Worm (Caenorhabditis elegans) whole organism, L3 larva: Measurements from ENCODE around the gene srh-104.

Source experiments
- R02D3.7 ChIP-seq: fragments of 150-350 bp; optimal IDR thresholded peaks from 2 replicates; lab custom pipeline; 2014; ENCODE audit warnings: missing biosample characterization, missing genetic modification characterization
- aly-2 ChIP-seq: fragments of 150-350 bp; optimal IDR thresholded peaks from 2 replicates; lab custom pipeline; 2014; ENCODE audit warnings: missing biosample characterization, missing genetic modification characterization
- ceh-16 ChIP-seq: sonication (generic microtip); optimal IDR thresholded peaks from 2 replicates; lab custom pipeline; 2017; ENCODE audit warnings: missing biosample characterization, missing genetic modification characterization
- daf-12 ChIP-seq: fragments of 150-350 bp; optimal IDR thresholded peaks from 2 replicates; lab custom pipeline; 2014; ENCODE audit warnings: missing biosample characterization, missing genetic modification reagents, missing genetic modification characterization
- egl-5 ChIP-seq: fragments of 150-350 bp; optimal IDR thresholded peaks from 2 replicates; lab custom pipeline; 2017; ENCODE audit warnings: missing biosample characterization, missing genetic modification reagents, missing genetic modification characterization, inconsistent platforms
- elt-1 ChIP-seq: fragments of 150-350 bp; optimal IDR thresholded peaks from 2 replicates; lab custom pipeline; 2014; ENCODE audit warnings: missing biosample characterization, missing genetic modification characterization
- elt-2 ChIP-seq: sonication (generic microtip); optimal IDR thresholded peaks from 2 replicates; lab custom pipeline; 2016; ENCODE audit warnings: missing genetic modification reagents, mild to moderate bottlenecking, missing genetic modification characterization, missing compliant biosample characterization
- elt-3 ChIP-seq, 3 experiments: fragments of 150-350 bp in 1 of 3; sonication (generic microtip) in 2 of 3; optimal IDR thresholded peaks; 2 replicates in 2 of 3; 4 replicates in 1 of 3; lab custom pipeline; 2014 to 2017; ENCODE audit warnings: missing biosample characterization in 3 of 3, missing genetic modification characterization in 3 of 3
- fkh-10 ChIP-seq: sonication (generic microtip); optimal IDR thresholded peaks from 2 replicates; lab custom pipeline; 2017; ENCODE audit warnings: missing biosample characterization, missing genetic modification reagents, missing genetic modification characterization
- fkh-2 ChIP-seq: fragments of 150-350 bp; optimal IDR thresholded peaks from 2 replicates; lab custom pipeline; 2014; ENCODE audit warnings: missing biosample characterization, missing genetic modification reagents, missing genetic modification characterization
- fos-1 ChIP-seq: fragments of 150-350 bp; optimal IDR thresholded peaks from 2 replicates; lab custom pipeline; 2014; ENCODE audit warnings: missing biosample characterization, missing genetic modification characterization
- hmg-11 ChIP-seq: sonication (generic microtip); optimal IDR thresholded peaks from 2 replicates; lab custom pipeline; 2016; ENCODE audit warnings: missing genetic modification characterization, missing compliant biosample characterization
- jun-1 ChIP-seq: fragments of 150-350 bp; optimal IDR thresholded peaks from 2 replicates; lab custom pipeline; 2014; ENCODE audit warnings: missing biosample characterization, missing genetic modification reagents, missing genetic modification characterization
- lin-15B ChIP-seq: fragments of 150-350 bp; optimal IDR thresholded peaks from 2 replicates; lab custom pipeline; 2014; ENCODE audit warnings: missing biosample characterization, missing genetic modification characterization
- lsy-12 ChIP-seq: sonication (generic microtip); optimal IDR thresholded peaks from 2 replicates; lab custom pipeline; 2016; ENCODE audit warnings: mild to moderate bottlenecking, missing genetic modification characterization, missing compliant biosample characterization
- mml-1 ChIP-seq: fragments of 150-350 bp; sonication (generic microtip); optimal IDR thresholded peaks from 3 replicates; lab custom pipeline; 2014; ENCODE audit warnings: missing biosample characterization, missing genetic modification characterization
- nfya-1 ChIP-seq: sonication (generic microtip); optimal IDR thresholded peaks from 2 replicates; lab custom pipeline; 2017; ENCODE audit warnings: missing genetic modification characterization, mild to moderate bottlenecking, missing compliant biosample characterization, antibody characterized with exemption, moderate library complexity; ENCODE audit not compliant: insufficient read depth
- nhr-11 ChIP-seq: fragments of 150-350 bp; optimal IDR thresholded peaks from 2 replicates; lab custom pipeline; 2014; ENCODE audit warnings: missing biosample characterization, missing genetic modification characterization
- nhr-23 ChIP-seq: fragments of 150-350 bp; optimal IDR thresholded peaks from 2 replicates; lab custom pipeline; 2014; ENCODE audit warnings: missing biosample characterization, missing genetic modification reagents, missing genetic modification characterization
- nhr-237 ChIP-seq: fragments of 150-350 bp; optimal IDR thresholded peaks from 2 replicates; lab custom pipeline; 2014; ENCODE audit warnings: missing biosample characterization, missing genetic modification characterization
- nhr-25 ChIP-seq: sonication (generic microtip); optimal IDR thresholded peaks from 2 replicates; lab custom pipeline; 2017; ENCODE audit warnings: missing biosample characterization, missing genetic modification characterization
- nhr-28 ChIP-seq: fragments of 150-350 bp; optimal IDR thresholded peaks from 2 replicates; lab custom pipeline; 2014; ENCODE audit warnings: missing biosample characterization, missing genetic modification characterization
- nhr-43 ChIP-seq: sonication (generic microtip); optimal IDR thresholded peaks from 2 replicates; lab custom pipeline; 2016; ENCODE audit warnings: mild to moderate bottlenecking, missing genetic modification characterization, missing compliant biosample characterization; ENCODE audit not compliant: poor library complexity, severe bottlenecking
- nhr-76 ChIP-seq: fragments of 150-350 bp; sonication (generic microtip); optimal IDR thresholded peaks from 5 replicates; lab custom pipeline; 2014; ENCODE audit warnings: missing biosample characterization, missing genetic modification characterization
- pha-4 ChIP-seq: fragments of 150-350 bp; optimal IDR thresholded peaks from 2 replicates; lab custom pipeline; 2014; ENCODE audit warnings: missing biosample characterization, missing genetic modification reagents, missing genetic modification characterization
- pqm-1 ChIP-seq: fragments of 150-350 bp; optimal IDR thresholded peaks from 2 replicates; lab custom pipeline; 2017; ENCODE audit warnings: missing biosample characterization, missing genetic modification characterization, inconsistent platforms
- skn-1 ChIP-seq: fragments of 150-350 bp; optimal IDR thresholded peaks from 2 replicates; lab custom pipeline; 2014; ENCODE audit warnings: missing biosample characterization, missing genetic modification characterization
- snpc-4 ChIP-seq: fragments of 150-350 bp; optimal IDR thresholded peaks from 2 replicates; lab custom pipeline; 2014; ENCODE audit warnings: missing biosample characterization, missing genetic modification characterization
- tbx-2 ChIP-seq: sonication (generic microtip); optimal IDR thresholded peaks from 2 replicates; lab custom pipeline; 2016; ENCODE audit warnings: mild to moderate bottlenecking, missing genetic modification characterization, missing compliant biosample characterization
- unc-39 ChIP-seq: sonication (generic microtip); optimal IDR thresholded peaks from 4 replicates; lab custom pipeline; 2017; ENCODE audit warnings: missing biosample characterization, missing genetic modification characterization
- zag-1 ChIP-seq: fragments of 150-350 bp; optimal IDR thresholded peaks from 2 replicates; lab custom pipeline; 2014; ENCODE audit warnings: missing biosample characterization, missing genetic modification characterization
- ztf-11 ChIP-seq: fragments of 150-350 bp; optimal IDR thresholded peaks from 2 replicates; lab custom pipeline; 2014; ENCODE audit warnings: missing biosample characterization, missing genetic modification characterization
- ztf-4 ChIP-seq: fragments of 150-350 bp; optimal IDR thresholded peaks from 2 replicates; lab custom pipeline; 2014; ENCODE audit warnings: missing biosample characterization, missing genetic modification characterization

The srh-104 gene

ce11 chrV:16277918-16278317, 33.9 kb upstream of the srh-104 start, which contains the start of gene cyp-37B1:
Gene cyp-37B1, plus strand, starts transcription at chrV:16278116.
- TF ChIP-seq pqm-1 (tag; lab: Kevin White, UChicago) (peak; percentile 97), zag-1 (tag; lab: Kevin White, UChicago) (no peak), nhr-28 (tag; lab: Kevin White, UChicago) (no peak), nhr-76 (tag; lab: Kevin White, UChicago) (no peak), fos-1 (tag; lab: Kevin White, UChicago) (no peak), ztf-4 (no peak), elt-1 (no peak), lin-15B (no peak), nhr-25 (tag; lab: Kevin White, UChicago) (no peak), elt-2 (tag; lab: Kevin White, UChicago) (peak; percentile 93), jun-1 (tag; lab: Kevin White, UChicago) (peak; percentile 10), snpc-4 (tag; lab: Kevin White, UChicago) (no peak), pha-4 (tag; lab: Kevin White, UChicago) (peak; percentile 73), ceh-16 (tag; lab: Kevin White, UChicago) (no peak), lsy-12 (no peak)

- no peak for TF ChIP-seq nhr-25 (tag; lab: Kevin White, UChicago)
Measured at ce11 chrV:16275347-16275746, 31.4 kb upstream of the srh-104 start, which contains the start of gene pacl-1. Gene pacl-1, minus strand, starts transcription at chrV:16275447.

- TF ChIP-seq elt-2 (tag; lab: Kevin White, UChicago) = no peak
- TF ChIP-seq daf-12 = no peak
- TF ChIP-seq jun-1 (tag; lab: Kevin White, UChicago) = no peak
- TF ChIP-seq hmg-11 = no peak
- no peak for TF ChIP-seq tbx-2
- TF ChIP-seq nhr-11 = no peak
- TF ChIP-seq nhr-237 (tag; lab: Kevin White, UChicago) = no peak
- no peak for TF ChIP-seq zag-1 (tag; lab: Kevin White, UChicago)
- no peak for TF ChIP-seq mml-1
- no peak for TF ChIP-seq fkh-2 (tag; lab: Kevin White, UChicago)
- no peak for TF ChIP-seq nhr-25 (tag; lab: Kevin White, UChicago)
Measured at ce11 chrV:16271121-16271520, 27.1 kb upstream of the srh-104 start, which contains the start of gene T13F3.6. Gene T13F3.6, minus strand, starts transcription at chrV:16271221.

ce11 chrV:16269556-16269955, 25.6 kb upstream of the srh-104 start, which contains the start of the genes fbxa-2 and T13F3.8:
Gene fbxa-2, minus strand, starts transcription at chrV:16269656.
Gene T13F3.8, plus strand, starts transcription at chrV:16269800.
- TF ChIP-seq nhr-28 (tag; lab: Kevin White, UChicago) (no peak), pha-4 (tag; lab: Kevin White, UChicago) (peak; percentile 38), nhr-43 (no peak), lin-15B (no peak), nhr-11 (no peak), nhr-23 (tag; lab: Kevin White, UChicago) (no peak)

- TF ChIP-seq nhr-11 = no peak
- TF ChIP-seq nhr-25 (tag; lab: Kevin White, UChicago) = no peak
- TF ChIP-seq unc-39 (tag; lab: Kevin White, UChicago) = no peak
- TF ChIP-seq ztf-11 = no peak
- TF ChIP-seq mml-1 = no peak
- TF ChIP-seq nhr-23 (tag; lab: Kevin White, UChicago) = no peak
Measured at ce11 chrV:16266514-16266913, 22.5 kb upstream of the srh-104 start, which contains the start of gene T13F3.4. Gene T13F3.4, minus strand, starts transcription at chrV:16266614.

ce11 chrV:16259684-16260083, 15.7 kb upstream of the srh-104 start, which contains the start of gene nhr-127:
Gene nhr-127, plus strand, starts transcription at chrV:16259984.
- TF ChIP-seq nhr-237 (tag; lab: Kevin White, UChicago) = no peak

- TF ChIP-seq mml-1 (no peak), nfya-1 (tag; lab: Kevin White, UChicago) (no peak), fkh-10 (no peak), ceh-16 (tag; lab: Kevin White, UChicago) (no peak), aly-2 (no peak), unc-39 (tag; lab: Kevin White, UChicago) (no peak), nhr-237 (tag; lab: Kevin White, UChicago) (no peak), snpc-4 (tag; lab: Kevin White, UChicago) (no peak), elt-3 (tag; optimal IDR thresholded peaks at IDR 0.05; lab: Kevin White, UChicago) (no peak), R02D3.7 (tag; lab: Kevin White, UChicago) (no peak), egl-5 (tag; lab: Kevin White, UChicago) (no peak), lin-15B (no peak), skn-1 (tag; lab: Kevin White, UChicago) (no peak), nhr-11 (no peak), ztf-11 (no peak), nhr-28 (tag; lab: Kevin White, UChicago) (no peak)
- TF ChIP-seq, all 47 proteins: peak for 0
Measured at ce11 chrV:16258142-16258541, 14.2 kb upstream of the srh-104 start, which contains the start of gene nhr-218. Gene nhr-218, plus strand, starts transcription at chrV:16258442.
